Worm (Caenorhabditis elegans) whole organism, L2 larva: ENCODE data around the gene rab-35.

Experiments
- ama-1 ChIP-seq: fragments of 150-350 bp; optimal IDR thresholded peaks from 2 replicates; lab custom pipeline; 2018; ENCODE audit warnings: inconsistent platforms
- egl-27 ChIP-seq: sonication (generic microtip); optimal IDR thresholded peaks from 3 replicates; lab custom pipeline; 2017; ENCODE audit warnings: missing biosample characterization, missing genetic modification reagents, missing genetic modification characterization
- lin-13 ChIP-seq: fragments of 150-350 bp; optimal IDR thresholded peaks from 2 replicates; lab custom pipeline; 2014; ENCODE audit warnings: missing biosample characterization, missing genetic modification reagents, missing genetic modification characterization
- lsy-2 ChIP-seq, 2 experiments: fragments of 150-350 bp in 1 of 2; sonication (generic microtip) in 1 of 2; optimal IDR thresholded peaks; 2 replicates each; lab custom pipeline; 2014 to 2017; ENCODE audit warnings: missing biosample characterization in 2 of 2, missing genetic modification characterization in 2 of 2
- nhr-11 ChIP-seq: fragments of 150-350 bp; optimal IDR thresholded peaks from 2 replicates; lab custom pipeline; 2014; ENCODE audit warnings: missing biosample characterization, missing genetic modification characterization
- nhr-77 ChIP-seq: fragments of 150-350 bp; optimal IDR thresholded peaks from 2 replicates; lab custom pipeline; 2014; ENCODE audit warnings: missing biosample characterization, missing genetic modification characterization
- snpc-4 ChIP-seq: fragments of 150-350 bp; optimal IDR thresholded peaks from 2 replicates; lab custom pipeline; 2014; ENCODE audit warnings: missing biosample characterization, missing genetic modification characterization
- ztf-11 ChIP-seq: sonication (generic microtip); optimal IDR thresholded peaks from 2 replicates; lab custom pipeline; 2017; ENCODE audit warnings: missing biosample characterization, missing genetic modification characterization
- ztf-4 ChIP-seq: fragments of 150-350 bp; optimal IDR thresholded peaks from 2 replicates; lab custom pipeline; 2014; ENCODE audit warnings: missing biosample characterization, missing genetic modification characterization

DNA sequence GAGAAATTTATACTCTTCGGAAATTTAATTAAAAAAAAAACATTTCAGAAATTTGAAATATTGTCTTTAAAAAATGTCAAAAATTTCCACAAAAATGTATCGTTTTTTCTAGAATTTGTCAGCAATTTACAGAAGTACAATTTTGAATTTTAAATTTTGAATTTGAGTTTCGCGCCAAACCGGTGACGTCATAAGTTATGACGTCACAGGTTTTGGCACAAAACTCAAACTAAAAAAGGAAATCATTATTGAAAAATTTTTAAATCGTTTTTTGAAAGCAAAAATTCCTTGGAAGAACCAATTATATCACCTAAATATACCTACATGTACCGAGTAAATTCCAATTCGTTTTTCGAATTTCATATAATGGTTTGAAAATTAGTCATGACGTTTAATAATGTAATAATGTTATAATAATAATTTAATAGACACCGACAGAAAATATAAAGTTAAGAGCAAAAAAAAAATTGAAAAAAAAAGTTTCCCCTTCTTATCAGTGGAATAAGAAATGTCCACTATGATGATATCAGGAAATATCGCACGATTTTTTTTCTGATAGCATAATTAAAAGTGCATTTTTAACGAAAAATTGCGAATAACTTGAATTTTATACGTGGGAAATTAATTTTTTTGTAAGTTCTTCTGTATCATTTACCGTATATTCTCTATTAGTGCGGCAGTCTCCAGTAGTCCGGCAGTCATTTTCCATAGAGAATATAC, 38.9 kb upstream of the rab-35 start:
- TF ChIP-seq lin-13 (GFP tag; lab: Kevin White, UChicago): no peak
- no peak for TF ChIP-seq ama-1 (lab: Kevin White, UChicago)
- TF ChIP-seq ztf-4 (tag; lab: Kevin White, UChicago): no peak
- no peak for TF ChIP-seq ztf-11
- TF ChIP-seq snpc-4 (tag; lab: Kevin White, UChicago): no peak
- TF ChIP-seq nhr-11 (tag; lab: Kevin White, UChicago): no peak
- TF ChIP-seq egl-27 (tag; lab: Kevin White, UChicago): no peak
- no peak for TF ChIP-seq nhr-77 (tag; lab: Kevin White, UChicago)
- TF ChIP-seq lsy-2 (tag; optimal IDR thresholded peaks at IDR 0.05; lab: Kevin White, UChicago): no peak
